Fruit fly (Drosophila melanogaster): ENCODE results near the gene CG10920.

CG10920 gene

DNA sequence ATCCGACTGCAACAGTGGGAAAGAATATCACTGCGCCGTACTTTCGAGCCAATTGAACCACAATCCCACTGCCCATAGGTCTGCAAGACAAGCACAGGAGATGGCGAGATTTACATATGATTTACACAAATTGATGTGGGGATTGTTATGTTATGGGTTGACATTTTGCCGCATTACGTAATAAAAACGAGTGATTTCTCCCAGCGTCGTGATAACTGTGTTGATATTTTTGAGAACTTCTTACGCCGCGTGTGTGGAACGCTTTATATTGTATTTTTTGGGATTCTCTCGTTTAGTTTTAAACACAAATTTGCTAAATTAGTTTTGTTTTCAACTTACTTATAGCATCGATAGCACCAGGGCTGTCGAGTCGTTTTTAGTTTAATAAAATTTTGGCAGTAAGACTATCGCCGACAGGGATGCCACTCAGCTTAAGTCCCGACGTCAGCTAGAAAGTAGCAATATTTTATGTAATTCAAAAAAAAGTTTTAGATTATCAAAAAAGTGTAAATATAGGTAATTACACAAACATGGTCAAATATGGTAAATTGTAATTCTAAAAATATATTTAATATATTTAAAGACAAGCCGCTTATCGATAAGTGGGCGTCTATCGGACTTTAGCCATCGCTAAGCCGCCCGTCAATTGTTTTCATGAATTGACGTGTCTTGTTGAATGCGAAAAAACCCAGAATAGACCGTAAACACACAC, 39.5 kb upstream of the CG10920 start, which contains the start of the genes CG45089, ND-MNLL and p115 (continued):
- TF ChIP-seq her (GFP tag; optimal IDR thresholded peaks at IDR 0.05) (no peak), Kr (GFP tag; optimal IDR thresholded peaks at IDR 0.05) (no peak), sima (GFP tag; optimal IDR thresholded peaks at IDR 0.05) (no peak), Dad (GFP tag; optimal IDR thresholded peaks at IDR 0.05) (peak; percentile 4), sim (GFP tag; IDR thresholded peaks at IDR 0.05) (no peak), CG3065 (GFP tag; optimal IDR thresholded peaks at IDR 0.05) (peak; percentile 14), Neu2 (GFP tag; optimal IDR thresholded peaks at IDR 0.05; ENCODE audit: borderline replicate concordance) (no peak), CG3838 (GFP tag; optimal IDR thresholded peaks at IDR 0.05) (no peak), Hr3 (GFP tag; optimal IDR thresholded peaks at IDR 0.05) (peak; percentile 69), dm (GFP tag; optimal IDR thresholded peaks at IDR 0.05) (peak; percentile 14), D19B (GFP tag; optimal IDR thresholded peaks at IDR 0.05) (no peak), CG9797 (GFP tag; optimal IDR thresholded peaks at IDR 0.05) (peak; percentile 22), luna (GFP tag; optimal IDR thresholded peaks at IDR 0.05) (no peak), sens-2 (GFP tag; IDR thresholded peaks at IDR 0.05) (no peak), lilli (GFP tag; optimal IDR thresholded peaks at IDR 0.05) (peak; percentile 81), CG17568 (GFP tag; optimal IDR thresholded peaks at IDR 0.05) (no peak), CG17385 (GFP tag; optimal IDR thresholded peaks at IDR 0.05) (no peak), bcd (GFP tag; optimal IDR thresholded peaks at IDR 0.05) (peak; percentile 35), CG6175 (GFP tag; IDR thresholded peaks at IDR 0.05) (no peak), vnd (GFP tag; IDR thresholded peaks at IDR 0.05; ENCODE audit: partially characterized antibody) (no peak), Med (GFP tag) (peak; percentile 86), CoRest (tag; optimal IDR thresholded peaks at IDR 0.05) (peak; percentile 64), Dip2 (GFP tag; IDR thresholded peaks at IDR 0.05) (no peak), Bgb (GFP tag; IDR thresholded peaks at IDR 0.05; ENCODE audit: partially characterized antibody) (peak; percentile 42), Nf-YA (GFP tag; IDR thresholded peaks at IDR 0.05) (no peak), emc (GFP tag; optimal IDR thresholded peaks at IDR 0.05) (no peak), CG11723 (GFP tag; optimal IDR thresholded peaks at IDR 0.05) (no peak), Nf-YC (tag; optimal IDR thresholded peaks at IDR 0.05) (peak; percentile 62), chif (GFP tag; optimal IDR thresholded peaks at IDR 0.05) (peak in 1 of 2 experiments; percentile 31), tio (GFP tag; optimal IDR thresholded peaks at IDR 0.05) (peak; percentile 19), exex (tag; optimal IDR thresholded peaks at IDR 0.05) (peak; percentile 32), E2f2 (GFP tag; IDR thresholded peaks at IDR 0.05) (peak; percentile 47), CG12299 (tag; optimal IDR thresholded peaks at IDR 0.05) (no peak), abd-A (tag; optimal IDR thresholded peaks at IDR 0.05) (no peak), CG8388 (GFP tag; optimal IDR thresholded peaks at IDR 0.05) (peak; percentile 52), bbx (GFP tag; IDR thresholded peaks at IDR 0.05; ENCODE audit: partially characterized antibody) (no peak), CG15479 (GFP tag; optimal IDR thresholded peaks at IDR 0.05) (no peak), run (tag; optimal IDR thresholded peaks at IDR 0.05) (no peak), CG18011 (GFP tag; optimal IDR thresholded peaks at IDR 0.05) (peak; percentile 29), Nf-YB (GFP tag; optimal IDR thresholded peaks at IDR 0.05) (peak; percentile 19), ttk (GFP tag; IDR thresholded peaks at IDR 0.05) (peak; percentile 36; the same call in 1 of the 2 replicates), Deaf1 (tag; optimal IDR thresholded peaks at IDR 0.05) (peak; percentile 15), MESR4 (GFP tag; optimal IDR thresholded peaks at IDR 0.05) (peak; percentile 53), wek (GFP tag; optimal IDR thresholded peaks at IDR 0.05) (no peak), Pdp1 (GFP tag; optimal IDR thresholded peaks at IDR 0.05) (peak in 1 of 2 experiments; percentile 98), Lpt (GFP tag; optimal IDR thresholded peaks at IDR 0.05) (no peak), pzg (GFP tag; optimal IDR thresholded peaks at IDR 0.05) (peak; percentile 59), trem (tag; optimal IDR thresholded peaks at IDR 0.05) (peak; percentile 87), ap (GFP tag; IDR thresholded peaks at IDR 0.05) (no peak)
